Fruit fly (Drosophila melanogaster) whole organism, embryonic: ENCODE results near the gene CG4041.

Source experiments
- Adf1 ChIP-seq: fragments of 200-800 bp; sonication (Bioruptor generic); IDR thresholded peaks from 2 replicates; pipeline ENCODE4 v1.3.6; 2022; ENCODE audit warnings: missing biosample characterization, missing genetic modification characterization
- Aef1 ChIP-seq: fragments of 200-800 bp; sonication (Bioruptor generic); IDR thresholded peaks from 3 replicates; pipeline ENCODE4 v1.3.6; 2022; ENCODE audit warnings: missing biosample characterization, missing genetic modification characterization
- B-H2 ChIP-seq: fragments of 200-800 bp; sonication (Bioruptor generic); optimal IDR thresholded peaks from 2 replicates; lab custom pipeline; 2018; ENCODE audit warnings: missing biosample characterization, mild to moderate bottlenecking, missing genetic modification characterization
- CG10267 ChIP-seq: fragments of 200-800 bp; sonication (Bioruptor generic); optimal IDR thresholded peaks from 2 replicates; lab custom pipeline; 2018; ENCODE audit warnings: missing biosample characterization, mild to moderate bottlenecking, missing genetic modification characterization, moderate library complexity
- CG11560 ChIP-seq: fragments of 200-800 bp; sonication (Bioruptor generic); IDR thresholded peaks from 3 replicates; pipeline ENCODE4 v1.3.6; 2022; ENCODE audit warnings: missing biosample characterization, missing genetic modification characterization
- CG11696 ChIP-seq: fragments of 200-800 bp; sonication (Bioruptor generic); IDR thresholded peaks from 2 replicates; pipeline ENCODE4 v1.3.6; 2022; ENCODE audit warnings: missing biosample characterization, missing genetic modification characterization
- CG12104 ChIP-seq: fragments of 200-800 bp; sonication (Bioruptor generic); optimal IDR thresholded peaks from 3 replicates; lab custom pipeline; 2016; ENCODE audit warnings: missing biosample characterization, missing genetic modification characterization
- CG12219 ChIP-seq: fragments of 200-800 bp; sonication (Bioruptor generic); optimal IDR thresholded peaks from 3 replicates; lab custom pipeline; 2018; ENCODE audit warnings: missing biosample characterization, mild to moderate bottlenecking, missing genetic modification characterization
- CG14667 ChIP-seq: fragments of 200-800 bp; sonication (Bioruptor generic); IDR thresholded peaks from 2 replicates; pipeline ENCODE4 v1.3.6; 2022; ENCODE audit warnings: missing biosample characterization, missing genetic modification characterization
- CG15269 ChIP-seq: fragments of 200-800 bp; sonication (Bioruptor generic); optimal IDR thresholded peaks from 2 replicates; lab custom pipeline; 2018; ENCODE audit warnings: missing biosample characterization, mild to moderate bottlenecking, missing genetic modification characterization, moderate library complexity
- CG1603 ChIP-seq: fragments of 200-800 bp; sonication (Bioruptor generic); optimal IDR thresholded peaks from 2 replicates; lab custom pipeline; 2019; ENCODE audit warnings: missing biosample characterization, mild to moderate bottlenecking, missing genetic modification characterization, moderate library complexity
- CG17186 ChIP-seq: fragments of 200-800 bp; sonication (Bioruptor generic); optimal IDR thresholded peaks from 3 replicates; lab custom pipeline; 2017; ENCODE audit warnings: missing biosample characterization, missing genetic modification reagents, missing genetic modification characterization
- CG32532 ChIP-seq: fragments of 200-800 bp; sonication (Bioruptor generic); IDR thresholded peaks from 2 replicates; pipeline ENCODE4 v1.3.6; 2022; ENCODE audit warnings: missing biosample characterization, missing genetic modification characterization
- CG32767 ChIP-seq: fragments of 200-800 bp; sonication (Bioruptor generic); IDR thresholded peaks from 2 replicates; pipeline ENCODE4 v1.3.6; 2022; ENCODE audit warnings: missing biosample characterization, missing genetic modification characterization
- CG3281 ChIP-seq: fragments of 200-800 bp; sonication (Bioruptor generic); optimal IDR thresholded peaks from 3 replicates; lab custom pipeline; 2017; ENCODE audit warnings: missing biosample characterization, mild to moderate bottlenecking, missing genetic modification characterization
- CG33557 ChIP-seq: fragments of 200-800 bp; sonication (Bioruptor generic); optimal IDR thresholded peaks from 2 replicates; lab custom pipeline; 2019; ENCODE audit warnings: missing biosample characterization, mild to moderate bottlenecking, missing genetic modification characterization, moderate library complexity
- CG34376 ChIP-seq: fragments of 200-800 bp; sonication (Bioruptor generic); optimal IDR thresholded peaks from 2 replicates; lab custom pipeline; 2018; ENCODE audit warnings: missing biosample characterization, mild to moderate bottlenecking, missing genetic modification characterization
- CG4360 ChIP-seq: fragments of 200-800 bp; sonication (Bioruptor generic); IDR thresholded peaks from 2 replicates; pipeline ENCODE4 v1.3.6; 2022; ENCODE audit warnings: missing biosample characterization, missing genetic modification characterization
- CG5180 ChIP-seq: fragments of 200-800 bp; sonication (Bioruptor generic); optimal IDR thresholded peaks from 3 replicates; lab custom pipeline; 2017; ENCODE audit warnings: missing biosample characterization, missing genetic modification characterization, mild to moderate bottlenecking, moderate library complexity, missing genetic modification reagents
- CG7372 ChIP-seq: fragments of 200-800 bp; sonication (Bioruptor generic); IDR thresholded peaks from 2 replicates; pipeline ENCODE4 v1.3.6; 2022; ENCODE audit warnings: missing biosample characterization, missing genetic modification characterization
- CG8478 ChIP-seq: fragments of >200 bp; optimal IDR thresholded peaks from 2 replicates; lab custom pipeline; 2018
- Camta ChIP-seq: fragments of 200-800 bp; sonication (Bioruptor generic); optimal IDR thresholded peaks from 2 replicates; lab custom pipeline; 2016; ENCODE audit warnings: missing biosample characterization, missing genetic modification characterization
- CoRest ChIP-seq: fragments of 200-800 bp; sonication (Bioruptor generic); optimal IDR thresholded peaks from 3 replicates; lab custom pipeline; 2018; ENCODE audit warnings: missing biosample characterization, mild to moderate bottlenecking, missing genetic modification characterization, moderate library complexity
- CrebB ChIP-seq: fragments of 200-800 bp; sonication (Bioruptor generic); optimal IDR thresholded peaks from 3 replicates; lab custom pipeline; 2018; ENCODE audit warnings: missing biosample characterization, mild to moderate bottlenecking, missing genetic modification characterization
- HmgZ ChIP-seq: fragments of 200-800 bp; sonication (Bioruptor generic); optimal IDR thresholded peaks from 2 replicates; lab custom pipeline; 2018; ENCODE audit warnings: missing biosample characterization, mild to moderate bottlenecking, missing genetic modification characterization
- Oaz ChIP-seq: fragments of 200-800 bp; sonication (Bioruptor generic); IDR thresholded peaks from 2 replicates; pipeline ENCODE4 v1.3.6; 2022; ENCODE audit warnings: missing biosample characterization, missing genetic modification characterization
- Sox100B ChIP-seq: fragments of 200-800 bp; sonication (Bioruptor generic); optimal IDR thresholded peaks from 3 replicates; lab custom pipeline; 2018; ENCODE audit warnings: missing biosample characterization, mild to moderate bottlenecking, missing genetic modification characterization
- Sry-β ChIP-seq: fragments of 200-800 bp; sonication (Bioruptor generic); optimal IDR thresholded peaks from 2 replicates; lab custom pipeline; 2018; ENCODE audit warnings: missing biosample characterization, mild to moderate bottlenecking, missing genetic modification characterization, moderate library complexity
- Vsx1 ChIP-seq: fragments of 200-800 bp; sonication (Bioruptor generic); optimal IDR thresholded peaks from 2 replicates; lab custom pipeline; 2017; ENCODE audit warnings: missing biosample characterization, mild to moderate bottlenecking, missing genetic modification characterization, missing genetic modification reagents
- al ChIP-seq: fragments of 200-800 bp; sonication (Bioruptor generic); IDR thresholded peaks from 2 replicates; pipeline ENCODE4 v1.3.6; 2022; ENCODE audit warnings: missing biosample characterization, missing genetic modification characterization
- bigmax ChIP-seq: fragments of 200-800 bp; sonication (Bioruptor generic); optimal IDR thresholded peaks from 2 replicates; lab custom pipeline; 2018; ENCODE audit warnings: missing biosample characterization, mild to moderate bottlenecking, missing genetic modification characterization
- caup ChIP-seq: fragments of 200-800 bp; sonication (Bioruptor generic); optimal IDR thresholded peaks from 3 replicates; lab custom pipeline; 2017; ENCODE audit warnings: missing biosample characterization, mild to moderate bottlenecking, missing genetic modification characterization, moderate library complexity; ENCODE audit not compliant: severe bottlenecking
- corto ChIP-seq: fragments of 200-800 bp; sonication (Bioruptor generic); optimal IDR thresholded peaks from 2 replicates; lab custom pipeline; 2016; ENCODE audit warnings: missing biosample characterization, mild to moderate bottlenecking, missing genetic modification characterization, moderate library complexity
- dati ChIP-seq: fragments of 200-800 bp; sonication (Bioruptor generic); IDR thresholded peaks from 2 replicates; pipeline ENCODE4 v1.3.6; 2022; ENCODE audit warnings: missing biosample characterization, missing genetic modification characterization
- dmrt99B ChIP-seq: fragments of 200-800 bp; sonication (Bioruptor generic); optimal IDR thresholded peaks from 2 replicates; lab custom pipeline; 2018; ENCODE audit warnings: missing biosample characterization, mild to moderate bottlenecking, missing genetic modification characterization, moderate library complexity
- fd96Cb ChIP-seq: fragments of 200-800 bp; sonication (Bioruptor generic); optimal IDR thresholded peaks from 2 replicates; lab custom pipeline; 2018; ENCODE audit warnings: missing biosample characterization, mild to moderate bottlenecking, missing genetic modification characterization, moderate library complexity
- gcm2 ChIP-seq: fragments of 200-800 bp; sonication (Bioruptor generic); optimal IDR thresholded peaks from 2 replicates; lab custom pipeline; 2016; ENCODE audit warnings: missing biosample characterization, missing genetic modification characterization
- hb ChIP-seq: fragments of 200-800 bp; sonication (Bioruptor generic); IDR thresholded peaks from 3 replicates; pipeline ENCODE4 v1.3.6; 2022; ENCODE audit warnings: missing biosample characterization, missing genetic modification characterization; ENCODE audit not compliant: partially characterized antibody
- klu ChIP-seq: fragments of 200-800 bp; sonication (Bioruptor generic); IDR thresholded peaks from 2 replicates; pipeline ENCODE4 v1.3.6; 2022; ENCODE audit warnings: missing biosample characterization, missing genetic modification characterization
- lbe ChIP-seq: fragments of 200-800 bp; sonication (Bioruptor generic); optimal IDR thresholded peaks from 2 replicates; lab custom pipeline; 2016; ENCODE audit warnings: missing biosample characterization, mild to moderate bottlenecking, missing genetic modification characterization
- lmd ChIP-seq: fragments of 200-800 bp; sonication (Bioruptor generic); IDR thresholded peaks from 2 replicates; pipeline ENCODE4 v1.3.6; 2022; ENCODE audit warnings: missing biosample characterization, missing genetic modification characterization
- org-1 ChIP-seq: fragments of 200-800 bp; sonication (Bioruptor generic); optimal IDR thresholded peaks from 2 replicates; lab custom pipeline; 2017; ENCODE audit warnings: missing biosample characterization, missing genetic modification characterization
- otp ChIP-seq: fragments of 200-800 bp; sonication (Bioruptor generic); IDR thresholded peaks from 3 replicates; pipeline ENCODE4, ENCODE4 v1.3.6; 2022; ENCODE audit warnings: missing biosample characterization, missing genetic modification characterization
- pb ChIP-seq: fragments of 200-800 bp; sonication (Bioruptor generic); optimal IDR thresholded peaks from 3 replicates; lab custom pipeline; 2016; ENCODE audit warnings: missing biosample characterization, missing genetic modification characterization
- run ChIP-seq: fragments of 200-800 bp; sonication (Bioruptor generic); optimal IDR thresholded peaks from 3 replicates; lab custom pipeline; 2018; ENCODE audit warnings: missing biosample characterization, mild to moderate bottlenecking, missing genetic modification characterization
- salm ChIP-seq: fragments of 200-800 bp; sonication (Bioruptor generic); optimal IDR thresholded peaks from 2 replicates; lab custom pipeline; 2018; ENCODE audit warnings: missing biosample characterization, mild to moderate bottlenecking, missing genetic modification characterization
- sens-2 ChIP-seq: fragments of 200-800 bp; sonication (Bioruptor generic); IDR thresholded peaks from 2 replicates; pipeline ENCODE4 v1.3.6; 2022; ENCODE audit warnings: missing biosample characterization, missing genetic modification characterization
- shn ChIP-seq: fragments of 200-800 bp; sonication (Bioruptor generic); optimal IDR thresholded peaks from 3 replicates; lab custom pipeline; 2016; ENCODE audit warnings: missing biosample characterization, missing genetic modification characterization
- sima ChIP-seq: fragments of 200-800 bp; sonication (Bioruptor generic); optimal IDR thresholded peaks from 2 replicates; lab custom pipeline; 2016; ENCODE audit warnings: missing biosample characterization, missing genetic modification characterization
- twi ChIP-seq: fragments of 200-800 bp; optimal IDR thresholded peaks from 2 replicates; lab custom pipeline; 2019; ENCODE audit warnings: missing biosample characterization, mild to moderate bottlenecking, missing genetic modification characterization, moderate library complexity
- usp ChIP-seq: fragments of >200 bp; optimal IDR thresholded peaks from 2 replicates; lab custom pipeline; 2017; ENCODE audit warnings: missing biosample characterization, missing genetic modification characterization
- zfh2 ChIP-seq: fragments of 200-800 bp; sonication (Bioruptor generic); optimal IDR thresholded peaks from 2 replicates; lab custom pipeline; 2016; ENCODE audit warnings: missing biosample characterization, missing genetic modification characterization

Gene CG4041

dm6 chrX:4908926-4909432, 9.3 kb downstream of the CG4041 start, which contains the start of gene CG32772:
Gene CG32772 (plus strand): TSS chrX:4909102.
- TF ChIP-seq run (tag; lab: Kevin White, UChicago) (no peak), CG32767 (0 out of 2 replicates have a peak, but pooled peaks have one; percentile 23), CG32532 (GFP tag; lab: Robert Waterston, UW) (peak; percentile 8; the same call in 1 of the 2 replicates), salm (no peak), CG10267 (tag; lab: Kevin White, UChicago) (peak; percentile 7), sens-2 (GFP tag; lab: Robert Waterston, UW) (no peak), HmgZ (tag; lab: Kevin White, UChicago) (peak; percentile 22), shn (GFP tag; lab: Kevin White, UChicago) (no peak), Sry-β (GFP tag; lab: Kevin White, UChicago) (no peak), CG3281 (no peak), gcm2 (no peak), CG11696 (GFP tag; lab: Robert Waterston, UW) (no peak), lbe (peak; percentile 85), zfh2 (GFP tag; lab: Kevin White, UChicago) (no peak), hb (GFP tag; lab: Robert Waterston, UW) (peak; percentile 75; the same call in 2 of the 3 replicates), Oaz (GFP tag; lab: Robert Waterston, UW) (no peak), CrebB (tag; lab: Kevin White, UChicago) (no peak), org-1 (GFP tag; lab: Kevin White, UChicago) (no peak), Aef1 (peak; percentile 70), CG1603 (tag; lab: Kevin White, UChicago) (peak; percentile 1), CG14667 (GFP tag; lab: Robert Waterston, UW) (no peak), dati (GFP tag; lab: Robert Waterston, UW) (no peak), corto (GFP tag; lab: Kevin White, UChicago) (peak; percentile 70), CG8478 (lab: Kevin White, UChicago) (peak; percentile 64), CoRest (tag; lab: Kevin White, UChicago) (peak; percentile 6), CG12219 (GFP tag; lab: Kevin White, UChicago) (no peak), fd96Cb (tag; lab: Kevin White, UChicago) (no peak), sima (GFP tag; lab: Kevin White, UChicago) (no peak), Sox100B (no peak), Adf1 (GFP tag; lab: Robert Waterston, UW) (peak; percentile 24; the same call in 1 of the 2 replicates), Vsx1 (peak; percentile 39), bigmax (GFP tag; lab: Kevin White, UChicago) (no peak), caup (no peak), CG34376 (GFP tag; lab: Kevin White, UChicago) (no peak), CG5180 (GFP tag; lab: Kevin White, UChicago) (peak; percentile 15), dmrt99B (tag; lab: Kevin White, UChicago) (no peak), klu (no peak), CG4360 (GFP tag; lab: Robert Waterston, UW) (peak; percentile 78), CG33557 (GFP tag; lab: Kevin White, UChicago) (no peak), Camta (GFP tag; lab: Kevin White, UChicago) (no peak), otp (peak; percentile 26; the same call in 1 of the 3 replicates), pb (GFP tag; lab: Kevin White, UChicago) (no peak), lmd (no peak), CG17186 (GFP tag; lab: Kevin White, UChicago) (peak; percentile 82), usp (GFP tag; lab: Kevin White, UChicago) (no peak), al (GFP tag; lab: Robert Waterston, UW) (no peak), CG12104 (GFP tag; lab: Kevin White, UChicago) (no peak), twi (tag; lab: Kevin White, UChicago) (no peak), CG11560 (tag; lab: Robert Waterston, UW) (no peak), CG15269 (no peak), CG7372 (GFP tag; lab: Robert Waterston, UW) (no peak), B-H2 (no peak)
